Fruit fly (Drosophila melanogaster) whole organism, embryonic: Measurements from ENCODE around the gene CG43255.

Experiments
- B-H1 ChIP-seq: fragments of 200-800 bp; sonication (Bioruptor generic); IDR thresholded peaks from 3 replicates; pipeline ENCODE4 v1.3.6; 2022; ENCODE audit warnings: missing biosample characterization, missing genetic modification characterization
- CG1024 ChIP-seq: fragments of 200-800 bp; sonication (Bioruptor generic); IDR thresholded peaks from 2 replicates; pipeline ENCODE4 v1.3.6; 2022; ENCODE audit warnings: missing biosample characterization, missing genetic modification characterization
- CG11504 ChIP-seq: fragments of 200-800 bp; sonication (Bioruptor generic); optimal IDR thresholded peaks from 3 replicates; lab custom pipeline; 2019; ENCODE audit warnings: missing biosample characterization, mild to moderate bottlenecking, missing genetic modification characterization, moderate library complexity
- CG15514 ChIP-seq: fragments of 200-800 bp; sonication (Bioruptor generic); optimal IDR thresholded peaks from 3 replicates; lab custom pipeline; 2017; ENCODE audit warnings: missing biosample characterization, missing genetic modification characterization, mild to moderate bottlenecking, moderate library complexity, missing genetic modification reagents
- CG15696 ChIP-seq: fragments of 200-800 bp; sonication (Bioruptor generic); optimal IDR thresholded peaks from 2 replicates; lab custom pipeline; 2019; ENCODE audit warnings: missing biosample characterization, mild to moderate bottlenecking, missing genetic modification characterization, moderate library complexity
- CG4424 ChIP-seq: fragments of 200-800 bp; sonication (Bioruptor generic); optimal IDR thresholded peaks from 3 replicates; lab custom pipeline; 2016; ENCODE audit warnings: missing biosample characterization, missing genetic modification characterization
- CG6791 ChIP-seq: fragments of 200-800 bp; sonication (Bioruptor generic); IDR thresholded peaks from 3 replicates; pipeline ENCODE4 v1.3.6; 2022; ENCODE audit warnings: missing biosample characterization, missing genetic modification characterization; ENCODE audit not compliant: partially characterized antibody
- CG7372 ChIP-seq: fragments of 200-800 bp; sonication (Bioruptor generic); IDR thresholded peaks from 2 replicates; pipeline ENCODE4 v1.3.6; 2022; ENCODE audit warnings: missing biosample characterization, missing genetic modification characterization
- CG7987 ChIP-seq: fragments of 200-800 bp; sonication (Bioruptor generic); optimal IDR thresholded peaks from 2 replicates; lab custom pipeline; 2018; ENCODE audit warnings: missing biosample characterization, mild to moderate bottlenecking, missing genetic modification characterization, moderate library complexity
- CG9817 ChIP-seq: fragments of 200-800 bp; sonication (Bioruptor generic); optimal IDR thresholded peaks from 2 replicates; lab custom pipeline; 2018; ENCODE audit warnings: missing biosample characterization, mild to moderate bottlenecking, missing genetic modification characterization, moderate library complexity
- HmgD ChIP-seq: fragments of 200-800 bp; sonication (Bioruptor generic); optimal IDR thresholded peaks from 3 replicates; lab custom pipeline; 2016; ENCODE audit warnings: missing biosample characterization, missing genetic modification characterization
- Hmx ChIP-seq: fragments of 200-800 bp; sonication (Bioruptor generic); optimal IDR thresholded peaks from 2 replicates; lab custom pipeline; 2016; ENCODE audit warnings: missing biosample characterization, missing genetic modification characterization
- NFAT ChIP-seq: fragments of 200-800 bp; sonication (Bioruptor generic); IDR thresholded peaks from 2 replicates; pipeline ENCODE4 v1.3.6; 2022; ENCODE audit warnings: missing biosample characterization, missing genetic modification characterization
- NfI ChIP-seq: fragments of 200-800 bp; sonication (Bioruptor generic); optimal IDR thresholded peaks from 3 replicates; lab custom pipeline; 2018; ENCODE audit warnings: missing biosample characterization, mild to moderate bottlenecking, missing genetic modification characterization, moderate library complexity
- PHDP ChIP-seq: fragments of 200-800 bp; sonication (Bioruptor generic); optimal IDR thresholded peaks from 3 replicates; lab custom pipeline; 2018; ENCODE audit warnings: missing biosample characterization, mild to moderate bottlenecking, missing genetic modification characterization, moderate library complexity
- Side ChIP-seq: fragments of 200-800 bp; sonication (Bioruptor generic); optimal IDR thresholded peaks from 2 replicates; lab custom pipeline; 2016; ENCODE audit warnings: missing biosample characterization, missing genetic modification characterization
- Trl ChIP-seq, 3 experiments: fragments of >200 bp in 2 of 3; fragments of 200-800 bp in 1 of 3; sonication (Bioruptor generic) in 1 of 3; optimal IDR thresholded peaks; 2 replicates in 1 of 3; 3 replicates in 2 of 3; lab custom pipeline; 2016 to 2017; ENCODE audit warnings: missing biosample characterization in 1 of 3, missing genetic modification characterization in 1 of 3
- Xbp1 ChIP-seq: fragments of 200-800 bp; sonication (Bioruptor generic); optimal IDR thresholded peaks from 3 replicates; lab custom pipeline; 2016; ENCODE audit warnings: missing biosample characterization, mild to moderate bottlenecking, missing genetic modification characterization
- ato ChIP-seq: fragments of 200-800 bp; sonication (Bioruptor generic); IDR thresholded peaks from 2 replicates; pipeline ENCODE4 v1.3.6; 2022; ENCODE audit warnings: missing biosample characterization, missing genetic modification characterization; ENCODE audit not compliant: partially characterized antibody
- bcd ChIP-seq: fragments of 200-800 bp; sonication (Bioruptor generic); optimal IDR thresholded peaks from 2 replicates; lab custom pipeline; 2017; ENCODE audit warnings: missing biosample characterization, mild to moderate bottlenecking, missing genetic modification characterization
- ind ChIP-seq: fragments of 200-800 bp; sonication (Bioruptor generic); optimal IDR thresholded peaks from 3 replicates; lab custom pipeline; 2016; ENCODE audit warnings: missing biosample characterization, missing genetic modification characterization
- ken ChIP-seq: fragments of 200-800 bp; sonication (Bioruptor generic); IDR thresholded peaks from 3 replicates; pipeline ENCODE4 v1.3.6; 2022; ENCODE audit warnings: missing biosample characterization, missing genetic modification characterization
- lmd ChIP-seq: fragments of 200-800 bp; sonication (Bioruptor generic); IDR thresholded peaks from 2 replicates; pipeline ENCODE4 v1.3.6; 2022; ENCODE audit warnings: missing biosample characterization, missing genetic modification characterization
- sd ChIP-seq: fragments of 200-800 bp; sonication (Bioruptor generic); optimal IDR thresholded peaks from 3 replicates; lab custom pipeline; 2018; ENCODE audit warnings: missing biosample characterization, mild to moderate bottlenecking, missing genetic modification characterization, moderate library complexity
- sna ChIP-seq: fragments of 200-800 bp; sonication (Bioruptor generic); IDR thresholded peaks from 2 replicates; pipeline ENCODE4 v1.3.6; 2022; ENCODE audit warnings: missing biosample characterization, missing genetic modification characterization; ENCODE audit not compliant: partially characterized antibody
- ttk ChIP-seq: fragments of 200-800 bp; sonication (Bioruptor generic); IDR thresholded peaks from 2 replicates; pipeline ENCODE4 v2.1.2; 2022; ENCODE audit warnings: missing biosample characterization, missing genetic modification characterization

Gene CG43255

DNA sequence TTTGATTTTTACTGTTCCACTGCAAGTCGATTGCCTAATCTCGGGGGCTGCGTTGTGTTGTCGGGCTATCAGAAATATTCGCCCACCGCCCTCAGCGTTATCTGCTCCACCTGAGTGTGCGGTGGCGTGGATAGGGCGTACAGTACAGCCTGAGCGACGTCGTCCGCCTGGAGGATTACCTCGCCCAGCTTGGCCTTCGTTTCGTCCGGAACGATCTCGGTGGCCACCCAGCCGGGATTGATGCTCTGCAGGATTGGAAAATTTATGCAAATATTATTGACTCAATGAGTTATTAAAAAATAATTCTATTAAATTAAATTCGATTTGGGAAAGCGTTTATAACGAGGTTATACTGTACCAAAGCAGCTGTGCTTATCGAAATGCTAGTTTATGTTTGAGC lies 49.4 kb downstream of the CG43255 start (continued):
- TF ChIP-seq bcd (GFP tag; lab: Kevin White, UChicago) (peak; percentile 5), CG6791 (no peak), B-H1 (GFP tag; lab: Robert Waterston, UW) (no peak), sna (GFP tag; lab: Robert Waterston, UW) (no peak), Hmx (GFP tag; lab: Kevin White, UChicago) (no peak), NfI (peak; percentile 34), CG7987 (GFP tag; lab: Kevin White, UChicago) (no peak), ken (GFP tag; lab: Robert Waterston, UW) (0 out of 3 replicates have a peak, but pooled peaks have one; percentile 49), CG4424 (no peak), NFAT (GFP tag; lab: Robert Waterston, UW) (no peak), CG15514 (GFP tag; lab: Kevin White, UChicago) (no peak), CG9817 (peak; percentile 34), ato (GFP tag; lab: Robert Waterston, UW) (no peak), ind (GFP tag; lab: Kevin White, UChicago) (peak; percentile 21), ttk (peak; percentile 25; the same call in 1 of the 2 replicates), CG15696 (tag; lab: Kevin White, UChicago) (no peak), CG7372 (GFP tag; lab: Robert Waterston, UW) (0 out of 2 replicates have a peak, but pooled peaks have one; percentile 7), Side (GFP tag; lab: Kevin White, UChicago) (no peak), Trl (optimal IDR thresholded peaks at IDR 0.05; lab: Kevin White, UChicago) (no peak), Trl (GFP tag; optimal IDR thresholded peaks at IDR 0.05; lab: Kevin White, UChicago) (no peak), PHDP (tag; lab: Kevin White, UChicago) (peak; percentile 27), CG1024 (GFP tag; lab: Robert Waterston, UW) (no peak), sd (tag; lab: Kevin White, UChicago) (no peak), HmgD (GFP tag; lab: Kevin White, UChicago) (no peak), CG11504 (peak; percentile 49), Xbp1 (GFP tag; lab: Kevin White, UChicago) (peak; percentile 24), lmd (GFP tag; lab: Robert Waterston, UW) (peak; percentile 57)
